Fruit fly (Drosophila melanogaster): ENCODE measurements around the gene CG8206.

DNA sequence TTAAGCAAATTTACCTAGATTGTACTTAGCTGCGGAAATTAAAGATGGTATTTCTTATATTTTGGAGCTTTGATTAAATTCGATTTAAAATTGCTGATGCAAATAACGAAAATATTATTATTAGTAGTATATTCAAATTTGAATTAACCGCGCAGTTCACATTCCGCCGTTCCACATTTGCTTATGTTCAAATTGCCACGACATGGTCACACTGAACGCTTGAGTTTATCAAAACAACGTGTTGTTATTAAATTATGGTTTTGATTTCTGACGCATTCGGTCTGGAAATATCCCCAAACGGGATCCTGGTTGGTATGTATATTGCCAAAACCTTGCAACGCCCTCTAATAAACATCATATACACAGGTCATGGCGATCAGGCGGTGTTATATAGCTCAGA, 30.4 kb downstream of the CG8206 start, which contains the start of gene CG33172:
- TF ChIP-seq CTCF (optimal IDR thresholded peaks at IDR 0.05) (no peak), CG8478 (optimal IDR thresholded peaks at IDR 0.05) (no peak)

Data from S2 (cell line).